Worm (Caenorhabditis elegans) whole organism, mixed stage, embryonic: ENCODE measurements around the gene lys-1.

Experiments
- ces-1 ChIP-seq: fragments of 150-350 bp; optimal IDR thresholded peaks from 2 replicates; lab custom pipeline; 2014; ENCODE audit warnings: missing biosample characterization, missing genetic modification reagents, missing genetic modification characterization
- lin-13 ChIP-seq: fragments of 150-350 bp; optimal IDR thresholded peaks from 2 replicates; lab custom pipeline; 2014; ENCODE audit warnings: missing biosample characterization, missing genetic modification characterization
- snpc-4 ChIP-seq: fragments of 150-350 bp; optimal IDR thresholded peaks from 2 replicates; lab custom pipeline; 2014; ENCODE audit warnings: missing biosample characterization, missing genetic modification characterization
- unc-39 ChIP-seq: fragments of 150-350 bp; optimal IDR thresholded peaks from 2 replicates; lab custom pipeline; 2014; ENCODE audit warnings: missing biosample characterization, missing genetic modification characterization

- TF ChIP-seq ces-1 (GFP tag; lab: Kevin White, UChicago): no peak
- TF ChIP-seq lin-13 (tag; lab: Kevin White, UChicago): no peak
- no peak for TF ChIP-seq snpc-4 (tag; lab: Kevin White, UChicago)
- TF ChIP-seq unc-39 (tag; lab: Kevin White, UChicago): no peak
Observed at ce11 chrV:10233330-10233729, 44.4 kb upstream of the lys-1 start, which contains the start of gene str-182.
